Worm (Caenorhabditis elegans) whole organism, early embryonic: Measurements from ENCODE around the gene C34E7.3.

Source experiments
- B0310.2 ChIP-seq: sonication (generic microtip); optimal IDR thresholded peaks from 2 replicates; lab custom pipeline; 2016; ENCODE audit warnings: mild to moderate bottlenecking, missing genetic modification characterization, missing compliant biosample characterization
- F13C5.2 ChIP-seq: sonication (generic microtip); optimal IDR thresholded peaks from 2 replicates; lab custom pipeline; 2017; ENCODE audit warnings: mild to moderate bottlenecking, missing genetic modification characterization, inconsistent platforms, missing compliant biosample characterization
- aly-1 ChIP-seq: sonication (generic microtip); optimal IDR thresholded peaks from 2 replicates; lab custom pipeline; 2016; ENCODE audit warnings: missing genetic modification characterization, missing compliant biosample characterization
- ama-1 ChIP-seq: fragments of 150-350 bp; optimal IDR thresholded peaks from 2 replicates; lab custom pipeline; 2014
- ceh-13 ChIP-seq: fragments of 200-800 bp; sonication (Bioruptor generic); optimal IDR thresholded peaks from 2 replicates; lab custom pipeline; 2018; ENCODE audit warnings: mild to moderate bottlenecking, missing genetic modification characterization, missing compliant biosample characterization
- ceh-36 ChIP-seq: sonication (generic microtip); optimal IDR thresholded peaks from 2 replicates; lab custom pipeline; 2016; ENCODE audit warnings: missing genetic modification characterization, inconsistent platforms, missing compliant biosample characterization
- ets-7 ChIP-seq: sonication (generic microtip); optimal IDR thresholded peaks from 2 replicates; lab custom pipeline; 2016; ENCODE audit warnings: missing genotype, missing genetic modification characterization, missing compliant biosample characterization
- flt-1 ChIP-seq: fragments of 200-800 bp; sonication (Bioruptor generic); IDR thresholded peaks from 2 replicates; pipeline ENCODE4 v1.3.6; 2022; ENCODE audit warnings: missing genetic modification characterization, missing compliant biosample characterization
- hmbx-1 ChIP-seq: sonication (generic microtip); optimal IDR thresholded peaks from 2 replicates; lab custom pipeline; 2016; ENCODE audit warnings: mild to moderate bottlenecking, missing genetic modification characterization, missing compliant biosample characterization
- hmg-4 ChIP-seq: fragments of 200-800 bp; sonication (Bioruptor generic); optimal IDR thresholded peaks from 2 replicates; lab custom pipeline; 2018; ENCODE audit warnings: mild to moderate bottlenecking, missing genetic modification characterization, missing compliant biosample characterization
- hnd-1 ChIP-seq: sonication (generic microtip); optimal IDR thresholded peaks from 2 replicates; lab custom pipeline; 2016; ENCODE audit warnings: missing genetic modification characterization, missing compliant biosample characterization
- pes-1 ChIP-seq: fragments of 200-800 bp; sonication (Bioruptor generic); IDR thresholded peaks from 2 replicates; pipeline ENCODE4 v1.3.6; 2022; ENCODE audit warnings: missing genetic modification reagents, missing genetic modification characterization, missing compliant biosample characterization
- scrt-1 ChIP-seq: fragments of 200-800 bp; sonication (Bioruptor generic); IDR thresholded peaks from 2 replicates; pipeline ENCODE4 v1.3.6; 2022; ENCODE audit warnings: missing genetic modification characterization, missing compliant biosample characterization
- sea-1 ChIP-seq: fragments of 200-800 bp; sonication (Bioruptor generic); conservative IDR thresholded peaks from 2 replicates; pipeline ENCODE4 v1.3.6; 2022; ENCODE audit warnings: missing genetic modification characterization, missing compliant biosample characterization
- tbx-11 ChIP-seq: fragments of 200-800 bp; sonication (Bioruptor generic); IDR thresholded peaks from 2 replicates; pipeline ENCODE4 v1.3.6; 2022; ENCODE audit warnings: missing genetic modification characterization, missing compliant biosample characterization
- tbx-37 ChIP-seq: fragments of 200-800 bp; sonication (Bioruptor generic); conservative IDR thresholded peaks from 2 replicates; pipeline ENCODE4 v1.3.6; 2022; ENCODE audit warnings: missing genetic modification reagents, missing genetic modification characterization, missing compliant biosample characterization
- tra-4 ChIP-seq: sonication (generic microtip); optimal IDR thresholded peaks from 2 replicates; lab custom pipeline; 2017; ENCODE audit warnings: missing genetic modification characterization, missing compliant biosample characterization

C34E7.3 gene

ce11 chrX:12929961-12930360 lies at the start of gene C34E7.3:
TSS of gene C34E7.3 (plus strand) at chrX:12930261.
- TF ChIP-seq sea-1 (GFP tag; lab: Robert Waterston, UW) (no peak), hnd-1 (tag; lab: Kevin White, UChicago) (no peak), B0310.2 (tag; lab: Kevin White, UChicago) (no peak), aly-1 (tag; lab: Kevin White, UChicago) (no peak), ceh-13 (GFP tag; lab: Kevin White, UChicago) (no peak), tbx-11 (GFP tag; lab: Robert Waterston, UW) (no peak), tra-4 (tag; lab: Kevin White, UChicago) (no peak), hmg-4 (no peak), ets-7 (tag; lab: Kevin White, UChicago) (no peak), flt-1 (GFP tag; lab: Robert Waterston, UW) (no peak), tbx-37 (GFP tag; lab: Robert Waterston, UW) (no peak), ceh-36 (tag; lab: Kevin White, UChicago) (no peak), hmbx-1 (tag; lab: Kevin White, UChicago) (no peak)

ce11 chrX:12881174-12881573 lies 48.9 kb upstream of the C34E7.3 start:
- no peak for TF ChIP-seq ets-7 (tag; lab: Kevin White, UChicago)
- TF ChIP-seq hnd-1 (tag; lab: Kevin White, UChicago): no peak
- no peak for TF ChIP-seq scrt-1 (GFP tag; lab: Robert Waterston, UW)
- TF ChIP-seq pes-1 (GFP tag; lab: Robert Waterston, UW): no peak
- no peak for TF ChIP-seq sea-1 (GFP tag; lab: Robert Waterston, UW)
- no peak for TF ChIP-seq aly-1 (tag; lab: Kevin White, UChicago)
- TF ChIP-seq tra-4 (tag; lab: Kevin White, UChicago): no peak
- TF ChIP-seq hmbx-1 (tag; lab: Kevin White, UChicago): no peak
- no peak for TF ChIP-seq ceh-36 (tag; lab: Kevin White, UChicago)
- TF ChIP-seq tbx-37 (GFP tag; lab: Robert Waterston, UW): no peak

ce11 chrX:12884873-12885272 lies 45.2 kb upstream of the C34E7.3 start, which contains the start of gene gpc-1:
TSS of gene gpc-1 (minus strand) at chrX:12884989.
- TF ChIP-seq scrt-1 (GFP tag; lab: Robert Waterston, UW): no peak
- no peak for TF ChIP-seq flt-1 (GFP tag; lab: Robert Waterston, UW)
- TF ChIP-seq hnd-1 (tag; lab: Kevin White, UChicago): no peak

- peak; percentile 67 for TF ChIP-seq B0310.2 (tag; lab: Kevin White, UChicago)
- TF ChIP-seq pes-1 (GFP tag; lab: Robert Waterston, UW): peak; percentile 88
- TF ChIP-seq scrt-1 (GFP tag; lab: Robert Waterston, UW): peak; percentile 91
- TF ChIP-seq ets-7 (tag; lab: Kevin White, UChicago): peak; percentile 66
- TF ChIP-seq tbx-11 (GFP tag; lab: Robert Waterston, UW): peak; percentile 80
- peak; percentile 79 for TF ChIP-seq tra-4 (tag; lab: Kevin White, UChicago)
- TF ChIP-seq flt-1 (GFP tag; lab: Robert Waterston, UW): peak; percentile 90
- peak; percentile 83 for TF ChIP-seq aly-1 (tag; lab: Kevin White, UChicago)
- TF ChIP-seq hmg-4: no peak
- TF ChIP-seq tbx-37 (GFP tag; lab: Robert Waterston, UW): peak; percentile 84
- peak; percentile 90 for TF ChIP-seq ceh-36 (tag; lab: Kevin White, UChicago)
- no peak for TF ChIP-seq ama-1 (lab: Kevin White, UChicago)
- peak; percentile 76 for TF ChIP-seq hmbx-1 (tag; lab: Kevin White, UChicago)
- TF ChIP-seq ceh-13 (GFP tag; lab: Kevin White, UChicago): peak; percentile 70
- TF ChIP-seq sea-1 (GFP tag; lab: Robert Waterston, UW): peak; percentile 82
- peak; percentile 89 for TF ChIP-seq F13C5.2 (tag; lab: Kevin White, UChicago)
- TF ChIP-seq hnd-1 (tag; lab: Kevin White, UChicago): peak; percentile 77
Measured at ce11 chrX:12889837-12890449, 40.1 kb upstream of the C34E7.3 start.

ce11 chrX:12899140-12899888 lies 30.7 kb upstream of the C34E7.3 start:
- TF ChIP-seq ceh-13 (GFP tag; lab: Kevin White, UChicago): no peak
- TF ChIP-seq ceh-36 (tag; lab: Kevin White, UChicago): no peak
- no peak for TF ChIP-seq sea-1 (GFP tag; lab: Robert Waterston, UW)
- no peak for TF ChIP-seq tra-4 (tag; lab: Kevin White, UChicago)
- TF ChIP-seq tbx-11 (GFP tag; lab: Robert Waterston, UW): no peak
- TF ChIP-seq hmbx-1 (tag; lab: Kevin White, UChicago): no peak

- TF ChIP-seq hmg-4 (peak; percentile 44), ets-7 (tag; lab: Kevin White, UChicago) (no peak), tbx-11 (GFP tag; lab: Robert Waterston, UW) (no peak), tbx-37 (GFP tag; lab: Robert Waterston, UW) (no peak), F13C5.2 (tag; lab: Kevin White, UChicago) (no peak), sea-1 (GFP tag; lab: Robert Waterston, UW) (no peak)
Measured at ce11 chrX:12902057-12902652, 27.9 kb upstream of the C34E7.3 start.

ce11 chrX:12903810-12904209 lies 26.3 kb upstream of the C34E7.3 start:
- TF ChIP-seq F13C5.2 (tag; lab: Kevin White, UChicago) (peak; percentile 1), ets-7 (tag; lab: Kevin White, UChicago) (no peak), scrt-1 (GFP tag; lab: Robert Waterston, UW) (no peak), ceh-36 (tag; lab: Kevin White, UChicago) (no peak), pes-1 (GFP tag; lab: Robert Waterston, UW) (no peak), B0310.2 (tag; lab: Kevin White, UChicago) (no peak), hmbx-1 (tag; lab: Kevin White, UChicago) (no peak)
